Worm (Caenorhabditis elegans) whole organism, midembryonic: ENCODE results near the gene R186.3.

Source experiments
- T22C8.4 ChIP-seq: fragments of 200-800 bp; sonication (Bioruptor generic); IDR thresholded peaks from 2 replicates; pipeline ENCODE4 v1.3.6; 2022; ENCODE audit warnings: missing genetic modification characterization, missing compliant biosample characterization
- cog-1 ChIP-seq: sonication (generic microtip); optimal IDR thresholded peaks from 2 replicates; lab custom pipeline; 2016; ENCODE audit warnings: missing genetic modification characterization, missing compliant biosample characterization
- flt-1 ChIP-seq: fragments of 200-800 bp; sonication (Bioruptor generic); IDR thresholded peaks from 2 replicates; pipeline ENCODE4 v1.3.6; 2022; ENCODE audit warnings: missing genetic modification characterization, missing compliant biosample characterization
- klf-2 ChIP-seq: fragments of 200-800 bp; sonication (Bioruptor generic); conservative IDR thresholded peaks from 2 replicates; pipeline ENCODE4 v1.3.6; 2022; ENCODE audit warnings: missing genetic modification reagents, missing genetic modification characterization, missing compliant biosample characterization
- med-1 ChIP-seq: sonication (generic microtip); optimal IDR thresholded peaks from 2 replicates; lab custom pipeline; 2017; ENCODE audit warnings: missing genetic modification characterization, mild to moderate bottlenecking, missing compliant biosample characterization, antibody characterized with exemption, missing genetic modification reagents; ENCODE audit not compliant: insufficient read depth
- ref-1 ChIP-seq: fragments of 200-800 bp; sonication (Bioruptor generic); conservative IDR thresholded peaks from 2 replicates; pipeline ENCODE4 v1.3.6; 2022; ENCODE audit warnings: missing genetic modification reagents, missing genetic modification characterization, missing compliant biosample characterization
- tab-1 ChIP-seq: fragments of 200-800 bp; sonication (Bioruptor generic); IDR thresholded peaks from 2 replicates; pipeline ENCODE4 v1.3.6; 2022; ENCODE audit warnings: missing genetic modification characterization, missing compliant biosample characterization
- ztf-23 ChIP-seq: fragments of 200-800 bp; sonication (Bioruptor generic); IDR thresholded peaks from 2 replicates; pipeline ENCODE4 v1.3.6; 2022; ENCODE audit warnings: missing genetic modification reagents, missing genetic modification characterization, missing compliant biosample characterization
- ztf-29 ChIP-seq: fragments of 200-800 bp; sonication (Bioruptor generic); IDR thresholded peaks from 2 replicates; pipeline ENCODE4 v1.3.6; 2022; ENCODE audit warnings: missing genetic modification reagents, missing genetic modification characterization, missing compliant biosample characterization

Gene R186.3

DNA sequence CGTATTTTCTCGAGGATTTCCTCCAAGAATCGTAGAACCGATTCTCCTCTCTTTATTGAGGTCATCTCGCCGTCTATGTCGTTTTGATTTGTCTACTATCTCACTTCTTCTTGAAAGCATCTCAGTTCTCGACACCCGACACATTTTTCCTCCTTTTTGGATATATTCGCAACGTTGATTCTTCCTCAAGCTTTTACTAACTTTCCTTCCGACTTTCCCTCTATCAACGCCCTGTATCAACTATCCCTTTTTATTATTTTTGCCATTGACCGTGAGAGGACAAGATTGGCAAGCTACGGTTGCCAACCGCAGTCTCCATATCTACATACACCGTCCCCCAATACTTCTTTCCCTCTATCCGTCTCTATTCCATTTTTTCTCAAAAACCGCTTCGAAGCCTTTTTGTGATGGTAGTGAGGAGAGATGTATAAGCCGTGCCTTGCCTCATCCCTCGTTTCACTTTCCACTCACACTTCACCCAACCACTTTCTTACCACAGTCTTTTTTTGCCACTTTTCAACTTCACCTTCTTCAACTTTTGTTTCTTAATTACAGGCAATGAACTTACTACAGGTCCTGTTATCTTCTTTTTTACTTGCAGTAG lies 38.0 kb downstream of the R186.3 start, which contains the start of gene T16G1.2:
Gene T16G1.2 (plus strand): TSS at position 554 of the 604 bp plus-strand sequence.
- TF ChIP-seq klf-2 (no peak), med-1 (no peak), tab-1 (GFP tag; lab: Robert Waterston, UW) (no peak), flt-1 (GFP tag; lab: Robert Waterston, UW) (no peak), cog-1 (tag; lab: Kevin White, UChicago) (no peak), ztf-29 (GFP tag; lab: Robert Waterston, UW) (no peak), ztf-23 (GFP tag; lab: Robert Waterston, UW) (no peak), ref-1 (GFP tag; lab: Robert Waterston, UW) (no peak), T22C8.4 (no peak)

DNA sequence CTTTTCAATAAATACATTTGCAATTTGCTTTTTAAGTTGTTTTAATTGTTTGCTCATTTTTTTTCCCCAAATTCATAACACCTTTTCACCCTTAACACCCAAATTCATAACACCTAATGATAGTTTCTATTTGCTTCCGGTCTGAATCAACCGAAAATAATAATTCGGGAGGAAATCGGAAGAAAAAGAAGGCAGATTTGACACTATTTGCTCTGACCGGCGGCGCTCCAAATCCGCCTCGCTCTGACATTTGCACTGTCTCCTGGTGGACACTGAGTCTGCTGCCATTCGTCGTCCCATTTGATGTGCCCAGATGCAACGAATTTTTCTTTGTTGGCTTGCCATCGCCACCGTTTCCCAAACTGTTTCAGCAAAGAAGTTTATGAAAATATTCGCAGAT lies 42.9 kb downstream of the R186.3 start, which contains the start of gene pqn-67:
Gene pqn-67 (plus strand): TSS at position 301 of the 400 bp plus-strand sequence.
- TF ChIP-seq T22C8.4 (no peak), med-1 (no peak), ref-1 (GFP tag; lab: Robert Waterston, UW) (no peak), ztf-29 (GFP tag; lab: Robert Waterston, UW) (no peak), ztf-23 (GFP tag; lab: Robert Waterston, UW) (no peak), tab-1 (GFP tag; lab: Robert Waterston, UW) (no peak), flt-1 (GFP tag; lab: Robert Waterston, UW) (no peak), klf-2 (no peak), cog-1 (tag; lab: Kevin White, UChicago) (no peak)

DNA sequence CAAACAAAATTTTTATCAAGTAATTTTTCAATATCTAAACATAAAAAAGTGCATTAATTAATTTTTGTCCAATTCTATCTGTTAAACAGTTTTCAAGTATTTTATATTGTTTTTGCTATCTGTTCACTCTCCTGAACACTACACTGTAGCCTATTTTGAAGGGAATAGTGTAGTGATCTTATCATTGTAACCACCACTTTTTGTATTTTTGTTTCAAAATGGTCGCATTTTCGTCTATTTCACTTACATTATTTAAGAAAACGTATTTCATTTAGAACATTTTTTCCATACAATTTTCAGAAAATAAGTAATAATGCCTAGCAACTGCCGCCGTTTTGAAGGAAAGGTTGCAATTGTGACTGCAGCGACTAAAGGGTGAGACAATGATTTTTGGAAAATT lies 44.7 kb downstream of the R186.3 start, which contains the start of gene dhrs-4:
Gene dhrs-4 (plus strand): TSS at position 301 of the 400 bp plus-strand sequence.
- TF ChIP-seq klf-2 (no peak), ztf-23 (GFP tag; lab: Robert Waterston, UW) (no peak), cog-1 (tag; lab: Kevin White, UChicago) (no peak), flt-1 (GFP tag; lab: Robert Waterston, UW) (no peak), ref-1 (GFP tag; lab: Robert Waterston, UW) (no peak), med-1 (no peak), ztf-29 (GFP tag; lab: Robert Waterston, UW) (no peak), T22C8.4 (no peak), tab-1 (GFP tag; lab: Robert Waterston, UW) (no peak)

DNA sequence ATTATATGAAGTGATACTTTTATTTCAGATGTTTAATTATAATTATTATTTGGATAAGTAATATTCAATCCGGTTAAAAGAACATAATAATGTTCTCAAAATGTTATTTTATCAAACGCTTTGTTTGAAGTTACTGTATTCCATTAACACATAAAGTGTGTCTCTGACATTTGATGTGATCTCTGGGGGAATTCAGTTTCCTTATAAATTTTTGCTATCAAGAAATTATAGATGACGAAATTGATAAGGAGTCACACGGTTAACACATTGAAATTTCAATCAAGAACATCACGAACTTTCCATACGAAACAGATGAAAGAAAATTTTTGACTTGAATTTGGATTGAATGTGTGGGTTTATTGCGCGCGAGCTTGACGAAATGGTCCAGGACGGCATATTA lies 45.3 kb downstream of the R186.3 start:
- TF ChIP-seq ref-1 (GFP tag; lab: Robert Waterston, UW) (no peak), tab-1 (GFP tag; lab: Robert Waterston, UW) (no peak), klf-2 (no peak), cog-1 (tag; lab: Kevin White, UChicago) (no peak), ztf-23 (GFP tag; lab: Robert Waterston, UW) (no peak), ztf-29 (GFP tag; lab: Robert Waterston, UW) (no peak), flt-1 (GFP tag; lab: Robert Waterston, UW) (no peak), med-1 (no peak), T22C8.4 (no peak)

- TF ChIP-seq ztf-29 (GFP tag; lab: Robert Waterston, UW) = no peak
- TF ChIP-seq klf-2 = no peak
- TF ChIP-seq T22C8.4 = no peak
- no peak for TF ChIP-seq cog-1 (tag; lab: Kevin White, UChicago)
These were observed 47.3 kb downstream of the R186.3 start, which contains the start of gene lipl-1 for ce11 chrV:12919705-12920104. TSS of gene lipl-1 (plus strand) at chrV:12919986.
